Worm (Caenorhabditis elegans) whole organism, L3 larva: Measurements from ENCODE around the gene ZK666.11.

Experiments used
- ZK546.5 ChIP-seq: sonication (generic microtip); optimal IDR thresholded peaks from 2 replicates; lab custom pipeline; 2017; ENCODE audit warnings: missing biosample characterization, missing genetic modification characterization
- ama-1 ChIP-seq: fragments of 150-350 bp; optimal IDR thresholded peaks from 2 replicates; lab custom pipeline; 2018
- elt-2 ChIP-seq: sonication (generic microtip); optimal IDR thresholded peaks from 2 replicates; lab custom pipeline; 2016; ENCODE audit warnings: missing genetic modification reagents, mild to moderate bottlenecking, missing genetic modification characterization, missing compliant biosample characterization
- fos-1 ChIP-seq: fragments of 150-350 bp; optimal IDR thresholded peaks from 2 replicates; lab custom pipeline; 2014; ENCODE audit warnings: missing biosample characterization, missing genetic modification characterization
- lin-15B ChIP-seq: fragments of 150-350 bp; optimal IDR thresholded peaks from 2 replicates; lab custom pipeline; 2014; ENCODE audit warnings: missing biosample characterization, missing genetic modification characterization
- lin-39 ChIP-seq: fragments of 150-350 bp; optimal IDR thresholded peaks from 2 replicates; lab custom pipeline; 2018; ENCODE audit warnings: missing biosample characterization, missing genetic modification reagents, missing genetic modification characterization
- nfya-1 ChIP-seq: sonication (generic microtip); optimal IDR thresholded peaks from 2 replicates; lab custom pipeline; 2017; ENCODE audit warnings: missing genetic modification characterization, mild to moderate bottlenecking, missing compliant biosample characterization, antibody characterized with exemption, moderate library complexity; ENCODE audit not compliant: insufficient read depth
- nhr-76 ChIP-seq: fragments of 150-350 bp; sonication (generic microtip); optimal IDR thresholded peaks from 5 replicates; lab custom pipeline; 2014; ENCODE audit warnings: missing biosample characterization, missing genetic modification characterization
- pqm-1 ChIP-seq: fragments of 150-350 bp; optimal IDR thresholded peaks from 2 replicates; lab custom pipeline; 2017; ENCODE audit warnings: missing biosample characterization, missing genetic modification characterization, inconsistent platforms
- snpc-4 ChIP-seq: fragments of 150-350 bp; optimal IDR thresholded peaks from 2 replicates; lab custom pipeline; 2014; ENCODE audit warnings: missing biosample characterization, missing genetic modification characterization
- unc-62 ChIP-seq: fragments of 150-350 bp; sonication (generic microtip); optimal IDR thresholded peaks from 4 replicates; lab custom pipeline; 2014; ENCODE audit warnings: missing biosample characterization, missing genetic modification reagents, missing genetic modification characterization
- zag-1 ChIP-seq: fragments of 150-350 bp; optimal IDR thresholded peaks from 2 replicates; lab custom pipeline; 2014; ENCODE audit warnings: missing biosample characterization, missing genetic modification characterization
- ztf-11 ChIP-seq: fragments of 150-350 bp; optimal IDR thresholded peaks from 2 replicates; lab custom pipeline; 2014; ENCODE audit warnings: missing biosample characterization, missing genetic modification characterization
- ztf-4 ChIP-seq: fragments of 150-350 bp; optimal IDR thresholded peaks from 2 replicates; lab custom pipeline; 2014; ENCODE audit warnings: missing biosample characterization, missing genetic modification characterization

- no peak for TF ChIP-seq ama-1 (lab: Kevin White, UChicago)
- TF ChIP-seq fos-1 (tag; lab: Kevin White, UChicago), result no peak
- TF ChIP-seq snpc-4, result no peak
- no peak for TF ChIP-seq zag-1 (tag; lab: Kevin White, UChicago)
- no peak for TF ChIP-seq unc-62
- TF ChIP-seq lin-39, result no peak
- TF ChIP-seq nfya-1 (tag; lab: Kevin White, UChicago), result no peak
- peak; percentile 67 for TF ChIP-seq elt-2 (tag; lab: Kevin White, UChicago)
- TF ChIP-seq ztf-11 (tag; lab: Kevin White, UChicago), result no peak
- no peak for TF ChIP-seq nhr-76 (tag; lab: Kevin White, UChicago)
- no peak for TF ChIP-seq ztf-4 (tag; lab: Kevin White, UChicago)
- TF ChIP-seq lin-15B (tag; lab: Kevin White, UChicago), result no peak
- TF ChIP-seq ZK546.5 (tag; lab: Kevin White, UChicago), result no peak
- TF ChIP-seq pqm-1, result peak; percentile 48
Observed at ce11 chrII:10482899-10483298, 577 bp downstream of the ZK666.11 start.
